Fruit fly (Drosophila melanogaster): Measurements from ENCODE around the gene Cad87A.

The Cad87A gene

DNA sequence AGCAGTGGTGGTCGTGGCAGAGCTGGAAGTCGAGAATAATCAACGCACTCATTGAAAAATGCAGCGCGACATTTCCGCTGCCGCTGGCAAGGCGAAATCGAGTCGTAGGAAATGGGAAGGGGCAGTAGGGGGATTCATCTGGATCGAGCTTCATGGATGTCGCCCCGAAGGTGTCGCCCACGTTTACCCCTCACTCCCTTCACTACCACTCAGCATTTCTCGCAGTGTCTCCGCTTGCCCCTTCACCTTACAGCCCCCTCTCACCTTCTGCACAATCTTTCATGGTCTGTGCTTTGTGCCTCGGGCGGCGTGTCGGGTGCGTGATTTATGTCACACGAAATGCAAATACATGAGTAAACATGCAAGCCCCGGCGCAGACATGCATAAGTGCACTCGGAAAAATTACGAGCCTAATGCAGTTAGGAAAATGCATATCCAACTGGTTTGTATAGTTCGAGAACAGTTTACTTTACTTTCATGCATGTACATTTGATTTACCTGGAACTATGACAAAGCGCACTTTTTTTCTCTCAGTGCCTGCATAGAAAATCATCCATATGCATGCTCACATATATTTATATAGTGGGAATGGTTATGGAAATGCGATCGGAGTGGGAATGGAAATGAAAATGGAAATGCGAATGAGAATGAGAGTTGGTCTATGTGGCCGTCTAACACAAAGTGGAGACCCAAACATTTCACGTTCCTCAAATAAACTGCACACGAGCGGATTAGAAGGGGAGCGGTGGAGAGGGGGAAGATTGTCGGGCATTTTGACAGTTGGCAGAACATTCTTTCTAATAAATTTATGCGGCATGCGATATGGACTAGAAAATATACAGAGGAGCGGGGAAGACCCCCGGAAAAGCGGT, 99.3 kb downstream of the Cad87A start:
- peak; percentile 46 for TF ChIP-seq CG7045 (GFP tag; optimal IDR thresholded peaks at IDR 0.05)
- peak; percentile 5 for TF ChIP-seq Hr96 (GFP tag; optimal IDR thresholded peaks at IDR 0.05)
- TF ChIP-seq CG33017 (tag; optimal IDR thresholded peaks at IDR 0.05): no peak
- TF ChIP-seq toe (GFP tag; optimal IDR thresholded peaks at IDR 0.05): no peak
- TF ChIP-seq CG1620 (GFP tag; optimal IDR thresholded peaks at IDR 0.05): no peak
- no peak for TF ChIP-seq kay (GFP tag; ENCODE audit: borderline replicate concordance)
- peak; percentile 23 for TF ChIP-seq CG5204 (GFP tag; optimal IDR thresholded peaks at IDR 0.05)
- TF ChIP-seq ovo (GFP tag; optimal IDR thresholded peaks at IDR 0.05): no peak
- no peak for TF ChIP-seq Clk (GFP tag; optimal IDR thresholded peaks at IDR 0.05)
- peak; percentile 8 for TF ChIP-seq tj (GFP tag; optimal IDR thresholded peaks at IDR 0.05)
- TF ChIP-seq bab1 (GFP tag; optimal IDR thresholded peaks at IDR 0.05): peak; percentile 71
- TF ChIP-seq Crg-1 (GFP tag; optimal IDR thresholded peaks at IDR 0.05): no peak

DNA sequence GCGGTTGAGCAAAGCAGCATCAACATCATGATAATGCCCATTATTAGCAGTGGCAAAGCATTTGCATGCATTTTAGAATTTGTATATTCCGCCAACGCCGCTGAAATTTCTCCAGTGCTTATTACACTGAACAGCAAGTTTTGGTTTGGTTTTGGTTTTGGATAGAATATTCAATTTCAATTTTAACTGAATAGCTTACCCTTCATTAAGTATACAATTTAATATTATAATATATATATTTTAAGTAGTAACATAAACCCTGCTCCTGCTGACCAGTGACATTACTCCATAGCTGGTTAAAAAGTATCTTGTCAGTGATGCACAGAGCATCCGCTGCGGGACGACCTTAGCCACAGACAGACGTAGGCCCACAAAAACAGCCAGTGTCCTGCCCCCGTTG, 101.5 kb downstream of the Cad87A start:
- no peak for TF ChIP-seq CG14711 (tag; optimal IDR thresholded peaks at IDR 0.05)

All from whole organism, adult.